Worm (Caenorhabditis elegans): ENCODE data around the gene srx-92.

DNA sequence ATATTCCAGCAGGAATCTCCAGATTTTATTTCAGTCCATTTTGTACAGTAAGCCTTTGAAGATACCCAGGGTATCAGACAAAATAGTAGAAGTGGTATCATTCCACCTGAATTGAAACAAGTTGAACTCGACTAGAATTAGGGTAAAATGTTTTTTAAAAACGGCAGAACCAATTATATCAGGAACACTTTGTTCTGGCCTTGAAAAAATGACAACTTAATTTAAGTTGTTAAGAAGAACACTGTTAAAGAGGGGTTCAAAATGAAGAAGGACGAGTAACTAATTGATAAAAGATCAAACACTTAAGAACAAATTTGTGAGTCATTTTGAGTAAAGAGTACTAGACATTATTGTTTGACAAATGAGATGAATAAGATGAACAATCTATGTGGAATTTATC, 4.3 kb downstream of the srx-92 start, which contains the start of gene lmd-4:
- TF ChIP-seq snpc-4 (tag; optimal IDR thresholded peaks at IDR 0.05) = no peak
- TF ChIP-seq nhr-76 (tag; optimal IDR thresholded peaks at IDR 0.05) = no peak
- no peak for TF ChIP-seq elt-3 (tag; optimal IDR thresholded peaks at IDR 0.05)
- no peak for TF ChIP-seq nhr-28 (tag; optimal IDR thresholded peaks at IDR 0.05)
- no peak for TF ChIP-seq unc-62 (GFP tag; optimal IDR thresholded peaks at IDR 0.05)
- TF ChIP-seq ztf-11 (tag; optimal IDR thresholded peaks at IDR 0.05) = no peak
- no peak for TF ChIP-seq nhr-237 (tag; optimal IDR thresholded peaks at IDR 0.05)
- no peak for TF ChIP-seq lsy-2 (tag; optimal IDR thresholded peaks at IDR 0.05)
- TF ChIP-seq blmp-1 (tag; optimal IDR thresholded peaks at IDR 0.05) = no peak
- no peak for TF ChIP-seq mab-5 (tag; optimal IDR thresholded peaks at IDR 0.05)
- TF ChIP-seq ceh-83 (GFP tag; optimal IDR thresholded peaks at IDR 0.05) = no peak
- TF ChIP-seq bed-3 (GFP tag; optimal IDR thresholded peaks at IDR 0.05) = no peak

Data from whole organism, mixed stage, embryonic.